Fruit fly (Drosophila melanogaster): ENCODE results near the gene mtSSB.

Gene mtSSB

DNA sequence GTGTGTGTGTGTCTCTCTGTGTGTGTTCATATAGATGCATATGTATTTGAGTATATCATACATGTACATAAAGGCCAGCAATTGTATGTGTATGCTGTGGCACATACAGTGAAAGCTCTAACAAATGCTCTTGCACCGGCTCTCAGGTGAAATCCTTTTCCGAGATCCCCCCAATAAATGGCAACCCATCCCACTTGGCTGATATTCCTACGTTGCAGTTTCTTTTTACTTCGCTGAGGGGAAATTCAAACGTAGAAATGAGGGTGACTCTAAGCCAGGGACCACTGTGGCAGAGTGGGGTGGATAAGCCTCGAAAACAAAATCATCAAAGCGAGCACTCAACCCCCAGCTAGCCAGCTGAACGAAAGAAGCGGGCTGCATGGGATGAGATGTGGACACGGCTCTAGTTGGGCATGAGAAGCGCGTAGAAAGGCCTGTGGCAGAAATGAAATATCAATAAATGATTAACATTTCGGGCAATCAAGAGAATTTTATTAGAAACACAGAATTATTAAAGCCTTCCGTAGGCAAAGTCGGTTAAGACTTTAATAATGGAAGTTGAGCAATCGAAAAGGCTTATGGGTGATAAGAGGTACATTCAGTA is 17.4 kb upstream of the mtSSB start (continued):
- peak; percentile 93 for TF ChIP-seq grn (GFP tag; optimal IDR thresholded peaks at IDR 0.05)
- peak; percentile 98 for TF ChIP-seq schlank (tag; optimal IDR thresholded peaks at IDR 0.05)
- TF ChIP-seq CG12942 (GFP tag; optimal IDR thresholded peaks at IDR 0.05): peak; percentile 99
- peak; percentile 99 for TF ChIP-seq CG7372 (GFP tag; IDR thresholded peaks at IDR 0.05)
- TF ChIP-seq tgo (GFP tag; IDR thresholded peaks at IDR 0.05): peak; percentile 100
- peak; percentile 100 for TF ChIP-seq fd64A (GFP tag; optimal IDR thresholded peaks at IDR 0.05)
- peak in 1 of 2 experiments; percentile 17 for TF ChIP-seq Trl (optimal IDR thresholded peaks at IDR 0.05)
- TF ChIP-seq Trl (GFP tag; optimal IDR thresholded peaks at IDR 0.05): peak; percentile 100
- peak; percentile 36; the same call in 1 of the 2 replicates for TF ChIP-seq CG42726 (GFP tag; IDR thresholded peaks at IDR 0.05; ENCODE audit: partially characterized antibody)
- TF ChIP-seq twi (tag; optimal IDR thresholded peaks at IDR 0.05): peak; percentile 95
- TF ChIP-seq stc (GFP tag; IDR thresholded peaks at IDR 0.05): peak; percentile 100
- peak; percentile 19 for TF ChIP-seq Scr (GFP tag; IDR thresholded peaks at IDR 0.05; ENCODE audit: partially characterized antibody)
- TF ChIP-seq Sry-δ (GFP tag; optimal IDR thresholded peaks at IDR 0.05): peak; percentile 87
- peak; percentile 98 for TF ChIP-seq zfh2 (GFP tag; optimal IDR thresholded peaks at IDR 0.05)
- peak; percentile 99 for TF ChIP-seq Blimp-1 (GFP tag; optimal IDR thresholded peaks at IDR 0.05)
- TF ChIP-seq hkb (optimal IDR thresholded peaks at IDR 0.05): no peak
- peak; percentile 100 for TF ChIP-seq hkb (GFP tag; IDR thresholded peaks at IDR 0.05)
- TF ChIP-seq CG18011 (GFP tag; optimal IDR thresholded peaks at IDR 0.05): peak; percentile 89
- TF ChIP-seq Sry-β (GFP tag; optimal IDR thresholded peaks at IDR 0.05): peak; percentile 78
- TF ChIP-seq lov (optimal IDR thresholded peaks at IDR 0.05): no peak
- TF ChIP-seq lov (GFP tag; IDR thresholded peaks at IDR 0.05): peak; percentile 100
- TF ChIP-seq CG17385 (GFP tag; optimal IDR thresholded peaks at IDR 0.05): peak; percentile 98
- peak; percentile 100 for TF ChIP-seq CG14014 (GFP tag; IDR thresholded peaks at IDR 0.05)
- peak; percentile 99 for TF ChIP-seq CG13624 (GFP tag; optimal IDR thresholded peaks at IDR 0.05)
- TF ChIP-seq usp (GFP tag; optimal IDR thresholded peaks at IDR 0.05): no peak
- TF ChIP-seq Nf-YC (tag; optimal IDR thresholded peaks at IDR 0.05): peak; percentile 76
- peak; percentile 100 for TF ChIP-seq sob (GFP tag; IDR thresholded peaks at IDR 0.05)
- TF ChIP-seq B-H1 (GFP tag; IDR thresholded peaks at IDR 0.05): peak; percentile 100
- TF ChIP-seq Med (GFP tag): peak; percentile 100
- peak; percentile 99 for TF ChIP-seq CG30431 (GFP tag; optimal IDR thresholded peaks at IDR 0.05)
- TF ChIP-seq Xbp1 (GFP tag; optimal IDR thresholded peaks at IDR 0.05): peak; percentile 100
- peak; percentile 99 for TF ChIP-seq org-1 (GFP tag; optimal IDR thresholded peaks at IDR 0.05)
- peak; percentile 100 for TF ChIP-seq CG34422 (GFP tag; IDR thresholded peaks at IDR 0.05)
- peak; percentile 94 for TF ChIP-seq lbe (GFP tag; optimal IDR thresholded peaks at IDR 0.05)
- peak; percentile 99 for TF ChIP-seq CG14050 (GFP tag; IDR thresholded peaks at IDR 0.05)
- TF ChIP-seq CG3065 (GFP tag; optimal IDR thresholded peaks at IDR 0.05): peak; percentile 99
- TF ChIP-seq Dref (GFP tag; IDR thresholded peaks at IDR 0.05): peak; percentile 54
- peak; percentile 100 for TF ChIP-seq Ada2b (GFP tag; IDR thresholded peaks at IDR 0.05)
- peak; percentile 95 for TF ChIP-seq CG11560 (tag; IDR thresholded peaks at IDR 0.05)
- TF ChIP-seq CG18476 (GFP tag; optimal IDR thresholded peaks at IDR 0.05): peak; percentile 98
- peak; percentile 99 for TF ChIP-seq CG11504 (tag; optimal IDR thresholded peaks at IDR 0.05)
- peak; percentile 97 for TF ChIP-seq Hey (tag; optimal IDR thresholded peaks at IDR 0.05)
- TF ChIP-seq CG9932 (GFP tag; IDR thresholded peaks at IDR 0.05): peak; percentile 99
- TF ChIP-seq CG17361 (GFP tag; IDR thresholded peaks at IDR 0.05): peak; percentile 86
- TF ChIP-seq HmgZ (tag; optimal IDR thresholded peaks at IDR 0.05): peak; percentile 99
- TF ChIP-seq ems (GFP tag; optimal IDR thresholded peaks at IDR 0.05): peak; percentile 100
- peak; percentile 99 to 100 for TF ChIP-seq chif (GFP tag; optimal IDR thresholded peaks at IDR 0.05)
- peak; percentile 99 for TF ChIP-seq NC2β (GFP tag; optimal IDR thresholded peaks at IDR 0.05)
- TF ChIP-seq CG3847 (GFP tag; IDR thresholded peaks at IDR 0.05): peak; percentile 99
- peak; percentile 98 for TF ChIP-seq CG9215 (GFP tag; IDR thresholded peaks at IDR 0.05)
- TF ChIP-seq ash1 (GFP tag; optimal IDR thresholded peaks at IDR 0.05): peak; percentile 98
- TF ChIP-seq lilli (GFP tag; optimal IDR thresholded peaks at IDR 0.05): peak; percentile 99

All from whole organism, embryonic.